Fruit fly (Drosophila melanogaster): ENCODE results near the gene lft.

lft gene

dm6 chr2L:10321612-10322011, 42.7 kb upstream of the lft start (continued):
- TF ChIP-seq Lhr (GFP tag; optimal IDR thresholded peaks at IDR 0.05): no peak
- TF ChIP-seq CG7839 (tag; optimal IDR thresholded peaks at IDR 0.05): no peak
- no peak for TF ChIP-seq CG10462 (GFP tag; optimal IDR thresholded peaks at IDR 0.05)
- no peak for TF ChIP-seq NfI (GFP tag; optimal IDR thresholded peaks at IDR 0.05)
- TF ChIP-seq lbe (GFP tag; optimal IDR thresholded peaks at IDR 0.05): no peak
- TF ChIP-seq dan (GFP tag; IDR thresholded peaks at IDR 0.05): no peak
- TF ChIP-seq emc (GFP tag; optimal IDR thresholded peaks at IDR 0.05): no peak
- peak; percentile 5 for TF ChIP-seq Nf-YC (tag; optimal IDR thresholded peaks at IDR 0.05)
- no peak for TF ChIP-seq GATAe (GFP tag; conservative IDR thresholded peaks at IDR 0.05)
- TF ChIP-seq lilli (GFP tag; optimal IDR thresholded peaks at IDR 0.05): no peak
- TF ChIP-seq CG6175 (GFP tag; IDR thresholded peaks at IDR 0.05): no peak
- TF ChIP-seq Doc3 (GFP tag; IDR thresholded peaks at IDR 0.05; ENCODE audit: partially characterized antibody): no peak
- no peak for TF ChIP-seq CG16815 (GFP tag; optimal IDR thresholded peaks at IDR 0.05)
- TF ChIP-seq ken (GFP tag; IDR thresholded peaks at IDR 0.05): no peak
- no peak for TF ChIP-seq CG5180 (GFP tag; optimal IDR thresholded peaks at IDR 0.05)
- TF ChIP-seq CG18764 (GFP tag; optimal IDR thresholded peaks at IDR 0.05): no peak
- TF ChIP-seq gro (GFP tag; optimal IDR thresholded peaks at IDR 0.05): peak; percentile 11
- TF ChIP-seq Elba2 (GFP tag; optimal IDR thresholded peaks at IDR 0.05): no peak
- no peak for TF ChIP-seq CG3726 (GFP tag; IDR thresholded peaks at IDR 0.05)
- TF ChIP-seq CG6765 (GFP tag; optimal IDR thresholded peaks at IDR 0.05): no peak
- no peak for TF ChIP-seq crol (GFP tag; IDR thresholded peaks at IDR 0.05)
- no peak for TF ChIP-seq CG1603 (tag; optimal IDR thresholded peaks at IDR 0.05)
- no peak for TF ChIP-seq esg (GFP tag; conservative IDR thresholded peaks at IDR 0.05)
- no peak for TF ChIP-seq TFAM (GFP tag; optimal IDR thresholded peaks at IDR 0.05)
- no peak for TF ChIP-seq CG15696 (tag; optimal IDR thresholded peaks at IDR 0.05)
- no peak for TF ChIP-seq bowl (GFP tag; IDR thresholded peaks at IDR 0.05)
- TF ChIP-seq CG4730 (GFP tag; IDR thresholded peaks at IDR 0.05): no peak
- TF ChIP-seq Antp (GFP tag; optimal IDR thresholded peaks at IDR 0.05): no peak
- peak; percentile 38 for TF ChIP-seq sug (tag; optimal IDR thresholded peaks at IDR 0.05)
- TF ChIP-seq CG15011 (GFP tag; optimal IDR thresholded peaks at IDR 0.05): no peak
- peak; percentile 65 for TF ChIP-seq exex (tag; optimal IDR thresholded peaks at IDR 0.05)
- no peak for TF ChIP-seq ro (GFP tag; IDR thresholded peaks at IDR 0.05)
- no peak for TF ChIP-seq CG10267 (tag; optimal IDR thresholded peaks at IDR 0.05)
- no peak for TF ChIP-seq CG4854 (GFP tag; optimal IDR thresholded peaks at IDR 0.05)
- TF ChIP-seq sim (GFP tag; IDR thresholded peaks at IDR 0.05): no peak
- no peak for TF ChIP-seq CG14667 (GFP tag; IDR thresholded peaks at IDR 0.05)
- no peak for TF ChIP-seq peb (GFP tag; IDR thresholded peaks at IDR 0.05)
- no peak for TF ChIP-seq sens-2 (GFP tag; IDR thresholded peaks at IDR 0.05)
- TF ChIP-seq D19A (tag; optimal IDR thresholded peaks at IDR 0.05): no peak
- TF ChIP-seq CG30020 (tag; optimal IDR thresholded peaks at IDR 0.05): no peak
- TF ChIP-seq Ssrp (tag; optimal IDR thresholded peaks at IDR 0.05): no peak
- TF ChIP-seq aop (GFP tag; IDR thresholded peaks at IDR 0.05): no peak
- no peak for TF ChIP-seq ash1 (GFP tag; optimal IDR thresholded peaks at IDR 0.05)
- no peak for TF ChIP-seq croc (GFP tag; conservative IDR thresholded peaks at IDR 0.05)
- no peak for TF ChIP-seq gce (GFP tag; IDR thresholded peaks at IDR 0.05)
- no peak for TF ChIP-seq CG3838 (GFP tag; optimal IDR thresholded peaks at IDR 0.05)
- no peak for TF ChIP-seq NK7.1 (GFP tag; optimal IDR thresholded peaks at IDR 0.05)
- TF ChIP-seq en (GFP tag; optimal IDR thresholded peaks at IDR 0.05): no peak
- TF ChIP-seq toy (GFP tag; IDR thresholded peaks at IDR 0.05): no peak
- TF ChIP-seq Asciz (GFP tag; optimal IDR thresholded peaks at IDR 0.05): no peak
- TF ChIP-seq CG3281 (GFP tag; optimal IDR thresholded peaks at IDR 0.05): no peak
- TF ChIP-seq Ravus (GFP tag; IDR thresholded peaks at IDR 0.05): no peak
- TF ChIP-seq fd96Cb (tag; optimal IDR thresholded peaks at IDR 0.05): no peak

Measured in whole organism, embryonic.